Fruit fly (Drosophila melanogaster): ENCODE results near the gene CG31780.
"Not testable (repeated sequence)": the region's sequence is repeated elsewhere in the genome, so short reads cannot be mapped to it uniquely, and the experiment has no call there.

dm6 chr2L:15718172-15718571, 22.3 kb downstream of the CG31780 start, which contains the start of gene stol:
- TF ChIP-seq ssp (GFP tag; IDR thresholded peaks at IDR 0.05); H15 (GFP tag; IDR thresholded peaks at IDR 0.05); CG10565 (GFP tag; optimal IDR thresholded peaks at IDR 0.05); mirr (GFP tag; optimal IDR thresholded peaks at IDR 0.05); CG13123 (GFP tag; optimal IDR thresholded peaks at IDR 0.05); CG7271 (tag; optimal IDR thresholded peaks at IDR 0.05); CG14860 (GFP tag; IDR thresholded peaks at IDR 0.05; ENCODE audit: partially characterized antibody); stc (GFP tag; IDR thresholded peaks at IDR 0.05); CG2678 (tag; optimal IDR thresholded peaks at IDR 0.05); CG12219 (GFP tag; optimal IDR thresholded peaks at IDR 0.05); CG33557 (GFP tag; optimal IDR thresholded peaks at IDR 0.05); twi (tag; optimal IDR thresholded peaks at IDR 0.05); CG10209 (GFP tag; optimal IDR thresholded peaks at IDR 0.05); mam (GFP tag; optimal IDR thresholded peaks at IDR 0.05): not testable (repeated sequence)
